Fruit fly (Drosophila melanogaster) whole organism, wandering third instar larva: ENCODE results near the gene Elo68beta.

Source experiments
- Abd-B ChIP-seq: fragments of >200 bp; optimal IDR thresholded peaks from 2 replicates; lab custom pipeline; 2017; ENCODE audit warnings: missing biosample characterization, missing genetic modification characterization
- HLH106 ChIP-seq: fragments of 200-800 bp; optimal IDR thresholded peaks from 3 replicates; lab custom pipeline; 2019; ENCODE audit warnings: missing biosample characterization, mild to moderate bottlenecking, missing genetic modification characterization, moderate library complexity
- Hr78 ChIP-seq: fragments of >200 bp; optimal IDR thresholded peaks from 2 replicates; lab custom pipeline; 2017; ENCODE audit warnings: missing biosample characterization, missing genetic modification characterization
- Hr83 ChIP-seq: fragments of 200-300 bp; sonication (Bioruptor generic); optimal IDR thresholded peaks from 2 replicates; lab custom pipeline; 2016; ENCODE audit warnings: missing biosample characterization, mild to moderate bottlenecking, missing genetic modification characterization, moderate library complexity; ENCODE audit not compliant: poor library complexity, severe bottlenecking
- N ChIP-seq: fragments of >200 bp; optimal IDR thresholded peaks from 2 replicates; lab custom pipeline; 2018; ENCODE audit warnings: missing biosample characterization, missing external identifiers, missing genetic modification characterization
- OdsH ChIP-seq: fragments of 200-800 bp; sonication (Bioruptor generic); optimal IDR thresholded peaks from 2 replicates; lab custom pipeline; 2016; ENCODE audit warnings: missing biosample characterization, mild to moderate bottlenecking, missing genetic modification characterization
- Sp1 ChIP-seq: fragments of 200-800 bp; sonication (Bioruptor generic); optimal IDR thresholded peaks from 3 replicates; lab custom pipeline; 2019; ENCODE audit warnings: missing biosample characterization, mild to moderate bottlenecking, missing genetic modification characterization, moderate library complexity
- br ChIP-seq: fragments of 200-800 bp; sonication (Bioruptor generic); optimal IDR thresholded peaks from 2 replicates; lab custom pipeline; 2016; ENCODE audit warnings: missing biosample characterization, missing genetic modification characterization
- foxo ChIP-seq, 2 experiments: fragments of 200-800 bp; sonication (Bioruptor generic); optimal IDR thresholded peaks; 2 replicates in 1 of 2; 3 replicates in 1 of 2; lab custom pipeline; 2016 to 2017; ENCODE audit warnings: missing biosample characterization in 2 of 2, missing genetic modification characterization in 2 of 2
- h ChIP-seq: fragments of 200-800 bp; sonication (Bioruptor generic); optimal IDR thresholded peaks from 3 replicates; lab custom pipeline; 2016; ENCODE audit warnings: missing biosample characterization, mild to moderate bottlenecking, missing genetic modification characterization
- pan ChIP-seq: fragments of >200 bp; optimal IDR thresholded peaks from 2 replicates; lab custom pipeline; 2017
- psq ChIP-seq: fragments of 200-800 bp; sonication (Bioruptor generic); optimal IDR thresholded peaks from 3 replicates; lab custom pipeline; 2017; ENCODE audit warnings: missing biosample characterization, mild to moderate bottlenecking, missing genetic modification characterization, moderate library complexity
- tai ChIP-seq: sonication (Bioruptor generic); optimal IDR thresholded peaks from 2 replicates; lab custom pipeline; 2016; ENCODE audit warnings: missing biosample characterization, missing genetic modification characterization

dm6 chr3L:11051271-11051670 is 50.2 kb downstream of the Elo68beta start, which contains the start of gene CG43693:
- TF ChIP-seq psq = no peak
- no peak for TF ChIP-seq Hr78
- TF ChIP-seq pan (lab: Kevin White, UChicago) = no peak
- TF ChIP-seq Hr83 = no peak
- TF ChIP-seq HLH106 (tag; lab: Kevin White, UChicago) = no peak
- no peak for TF ChIP-seq N (GFP tag; lab: Kevin White, UChicago)
- TF ChIP-seq br = no peak
- no peak for TF ChIP-seq Sp1 (GFP tag; lab: Kevin White, UChicago)
- no peak for TF ChIP-seq foxo (GFP tag; optimal IDR thresholded peaks at IDR 0.05; lab: Kevin White, UChicago)
- TF ChIP-seq Abd-B (GFP tag; lab: Kevin White, UChicago) = no peak
- TF ChIP-seq h (GFP tag; lab: Kevin White, UChicago) = no peak
- no peak for TF ChIP-seq OdsH (GFP tag; lab: Kevin White, UChicago)
- no peak for TF ChIP-seq tai (GFP tag; lab: Kevin White, UChicago)
